Fruit fly (Drosophila melanogaster) whole organism, prepupa: Measurements from ENCODE around the gene ninaC.
A peak's percentile ranks its signal among the peaks of the same experiment; 100 is the strongest.

Experiments
- CG6163 ChIP-seq: fragments of 200-800 bp; sonication (Bioruptor generic); IDR thresholded peaks from 3 replicates; pipeline ENCODE4 v1.3.6; 2022; ENCODE audit warnings: missing biosample characterization, missing genetic modification characterization
- CG6808 ChIP-seq: fragments of 200-800 bp; sonication (Bioruptor generic); optimal IDR thresholded peaks from 3 replicates; lab custom pipeline; 2017; ENCODE audit warnings: missing biosample characterization, missing genetic modification characterization, mild to moderate bottlenecking, moderate library complexity, missing genetic modification reagents
- CG6854 ChIP-seq: fragments of 200-800 bp; sonication (Bioruptor generic); optimal IDR thresholded peaks from 2 replicates; lab custom pipeline; 2017; ENCODE audit warnings: missing biosample characterization, mild to moderate bottlenecking, missing genetic modification characterization
- CG8119 ChIP-seq: fragments of 200-800 bp; sonication (Bioruptor generic); IDR thresholded peaks from 3 replicates; pipeline ENCODE4 v1.3.6; 2022; ENCODE audit warnings: missing biosample characterization, missing genetic modification characterization
- CG8319 ChIP-seq: fragments of 200-800 bp; sonication (Bioruptor generic); optimal IDR thresholded peaks from 3 replicates; lab custom pipeline; 2016; ENCODE audit warnings: missing biosample characterization, missing genetic modification characterization
- Ets21C ChIP-seq: fragments of 200-800 bp; sonication (Bioruptor generic); optimal IDR thresholded peaks from 3 replicates; lab custom pipeline; 2016; ENCODE audit warnings: missing biosample characterization, missing genetic modification characterization
- Gug ChIP-seq: fragments of 200-800 bp; sonication (Bioruptor generic); IDR thresholded peaks from 2 replicates; pipeline ENCODE4 v1.3.6; 2022; ENCODE audit warnings: missing biosample characterization, missing genetic modification characterization
- Hr39 ChIP-seq: fragments of 200-800 bp; sonication (Bioruptor generic); optimal IDR thresholded peaks from 2 replicates; lab custom pipeline; 2016; ENCODE audit warnings: missing biosample characterization, missing genetic modification characterization
- Lpt ChIP-seq: fragments of 200-800 bp; sonication (Bioruptor generic); optimal IDR thresholded peaks from 3 replicates; lab custom pipeline; 2016; ENCODE audit warnings: missing biosample characterization, missing genetic modification characterization
- acj6 ChIP-seq: fragments of 200-800 bp; sonication (Bioruptor generic); optimal IDR thresholded peaks from 3 replicates; lab custom pipeline; 2016; ENCODE audit warnings: missing biosample characterization, missing genetic modification characterization
- dac ChIP-seq: fragments of 200-800 bp; sonication (Bioruptor generic); optimal IDR thresholded peaks from 2 replicates; lab custom pipeline; 2017; ENCODE audit warnings: missing biosample characterization, mild to moderate bottlenecking, missing genetic modification characterization
- eg ChIP-seq: fragments of 200-800 bp; sonication (Bioruptor generic); IDR thresholded peaks from 3 replicates; pipeline ENCODE4 v1.3.6; 2022; ENCODE audit warnings: missing biosample characterization, missing genetic modification characterization
- net ChIP-seq: fragments of 200-800 bp; sonication (Bioruptor generic); optimal IDR thresholded peaks from 3 replicates; lab custom pipeline; 2016; ENCODE audit warnings: missing biosample characterization, missing genetic modification characterization
- svp ChIP-seq: fragments of 200-800 bp; sonication (Bioruptor generic); peaks from one replicate; lab custom pipeline; 2016; ENCODE audit warnings: missing biosample characterization, missing genetic modification characterization

DNA sequence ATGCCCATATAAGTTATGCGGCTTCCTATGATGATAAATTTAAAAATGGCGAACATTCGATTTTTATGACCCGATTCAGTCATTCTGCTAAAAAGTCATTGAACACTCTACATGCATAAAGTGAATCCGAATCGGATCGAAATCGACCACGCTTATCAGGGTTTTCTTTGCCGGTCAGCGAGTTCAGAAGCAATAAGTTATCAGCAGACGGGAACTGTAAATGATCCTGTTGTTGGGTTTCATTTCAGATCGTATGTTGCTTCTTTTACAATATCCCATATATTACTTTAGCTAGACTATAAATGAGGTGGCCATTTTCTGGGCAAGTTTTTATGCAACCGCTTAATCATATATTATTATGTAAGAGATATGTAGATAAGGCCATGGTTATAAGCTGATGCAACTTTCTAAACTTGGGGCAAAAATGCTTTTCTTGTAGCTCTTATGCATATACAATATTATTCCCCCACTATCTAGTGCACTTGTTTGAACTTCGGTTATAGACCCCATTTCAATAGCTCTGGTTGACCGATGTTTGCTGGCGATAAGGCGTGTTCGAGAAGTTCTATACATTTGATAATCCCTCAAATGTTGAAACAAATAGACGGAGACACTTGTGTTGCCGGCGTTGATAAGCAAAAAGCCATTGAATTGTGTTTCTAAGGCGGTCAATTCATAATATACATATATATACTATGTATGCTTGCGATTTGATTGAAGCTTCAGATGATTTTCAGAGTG lies 54.5 kb downstream of the ninaC start:
- TF ChIP-seq dac (GFP tag; lab: Kevin White, UChicago), result no peak
- TF ChIP-seq net (GFP tag; lab: Kevin White, UChicago), result no peak
- TF ChIP-seq acj6 (GFP tag; lab: Kevin White, UChicago), result no peak
- TF ChIP-seq Ets21C (GFP tag; lab: Kevin White, UChicago), result no peak
- no peak for TF ChIP-seq CG8119 (GFP tag; lab: Robert Waterston, UW)
- no peak for TF ChIP-seq Gug (GFP tag; lab: Robert Waterston, UW)
- no peak for TF ChIP-seq CG6808 (GFP tag; lab: Kevin White, UChicago)
- TF ChIP-seq eg (GFP tag; lab: Robert Waterston, UW), result no peak
- TF ChIP-seq Hr39 (GFP tag; lab: Kevin White, UChicago), result no peak
- no peak for TF ChIP-seq Lpt
- TF ChIP-seq CG6854 (GFP tag; lab: Kevin White, UChicago), result no peak
- peak; percentile 96 for TF ChIP-seq svp (GFP tag; lab: Kevin White, UChicago)
- TF ChIP-seq CG8319 (GFP tag; lab: Kevin White, UChicago), result no peak
- TF ChIP-seq CG6163, result no peak
